Worm (Caenorhabditis elegans) whole organism, young adult: ENCODE data around the gene T19B10.2.

Source experiments
- B0035.1 ChIP-seq: sonication (generic microtip); optimal IDR thresholded peaks from 2 replicates; lab custom pipeline; 2016; ENCODE audit warnings: missing genetic modification characterization, mild to moderate bottlenecking, missing compliant biosample characterization, missing genotype, missing genetic modification reagents
- B0336.3 ChIP-seq: fragments of 200-800 bp; sonication (Bioruptor generic); IDR thresholded peaks from 2 replicates; pipeline ENCODE4 v1.3.6; 2022; ENCODE audit warnings: missing genetic modification characterization, missing compliant biosample characterization
- C17E4.6 ChIP-seq: fragments of 200-800 bp; sonication (Bioruptor generic); IDR thresholded peaks from 2 replicates; pipeline ENCODE4 v1.3.6; 2022; ENCODE audit warnings: missing genetic modification reagents, missing genetic modification characterization, missing compliant biosample characterization
- D2030.7 ChIP-seq: fragments of 200-800 bp; sonication (Bioruptor generic); IDR thresholded peaks from 2 replicates; pipeline ENCODE4 v1.3.6; 2022; ENCODE audit warnings: missing genetic modification reagents, missing genetic modification characterization, missing compliant biosample characterization
- F10E7.11 ChIP-seq: sonication (generic microtip); optimal IDR thresholded peaks from 2 replicates; lab custom pipeline; 2017; ENCODE audit warnings: mild to moderate bottlenecking, missing genetic modification characterization, moderate library complexity, missing compliant biosample characterization
- F37B4.10 ChIP-seq: fragments of 200-800 bp; sonication (Bioruptor generic); IDR thresholded peaks from 2 replicates; pipeline ENCODE4 v1.3.6; 2022; ENCODE audit warnings: missing genetic modification characterization, missing compliant biosample characterization
- F49E8.2 ChIP-seq: sonication (generic microtip); optimal IDR thresholded peaks from 3 replicates; lab custom pipeline; 2017; ENCODE audit warnings: missing genetic modification characterization, mild to moderate bottlenecking, missing compliant biosample characterization, antibody characterized with exemption, moderate library complexity; ENCODE audit not compliant: insufficient read depth
- F55B11.4 ChIP-seq: sonication (generic microtip); optimal IDR thresholded peaks from 2 replicates; lab custom pipeline; 2016; ENCODE audit warnings: missing compliant biosample characterization, missing genetic modification characterization, borderline replicate concordance; ENCODE audit not compliant: insufficient read depth
- F57A8.1 ChIP-seq: fragments of 200-800 bp; sonication (Bioruptor generic); optimal IDR thresholded peaks from 2 replicates; lab custom pipeline; 2018; ENCODE audit warnings: mild to moderate bottlenecking, missing genetic modification characterization, moderate library complexity, missing compliant biosample characterization
- K11D2.4 ChIP-seq: fragments of 200-800 bp; sonication (Bioruptor generic); IDR thresholded peaks from 2 replicates; pipeline ENCODE4 v1.3.6; 2022; ENCODE audit warnings: missing genetic modification reagents, missing genetic modification characterization, missing compliant biosample characterization
- K12H6.12 ChIP-seq: fragments of 200-800 bp; sonication (Bioruptor generic); optimal IDR thresholded peaks from 2 replicates; lab custom pipeline; 2018; ENCODE audit warnings: mild to moderate bottlenecking, missing genetic modification characterization, missing compliant biosample characterization
- Y53G8AR.9 ChIP-seq: fragments of 200-800 bp; sonication (Bioruptor generic); conservative IDR thresholded peaks from 2 replicates; pipeline ENCODE4 v1.3.6; 2022; ENCODE audit warnings: missing genetic modification reagents, missing genetic modification characterization, missing compliant biosample characterization
- Y56A3A.18 ChIP-seq: fragments of 200-800 bp; sonication (Bioruptor generic); IDR thresholded peaks from 2 replicates; pipeline ENCODE4 v1.3.6; 2022; ENCODE audit warnings: missing genetic modification reagents, missing genetic modification characterization, missing compliant biosample characterization
- Y95B8A.8 ChIP-seq: fragments of 200-800 bp; sonication (Bioruptor generic); IDR thresholded peaks from 2 replicates; pipeline ENCODE4 v1.3.6; 2022; ENCODE audit warnings: missing genetic modification reagents, missing genetic modification characterization, missing compliant biosample characterization
- ZK185.1 ChIP-seq: sonication (generic microtip); optimal IDR thresholded peaks from 2 replicates; lab custom pipeline; 2016; ENCODE audit warnings: mild to moderate bottlenecking, missing genetic modification characterization, missing compliant biosample characterization; ENCODE audit not compliant: poor library complexity, severe bottlenecking
- akir-1 ChIP-seq: fragments of 200-800 bp; sonication (Bioruptor generic); optimal IDR thresholded peaks from 2 replicates; lab custom pipeline; 2018; ENCODE audit warnings: mild to moderate bottlenecking, missing genetic modification characterization, moderate library complexity, missing compliant biosample characterization
- ama-1 ChIP-seq, 3 experiments: fragments of 150-350 bp in 1 of 3; sonication (generic microtip) in 2 of 3; optimal IDR thresholded peaks; 2 replicates each; lab custom pipeline; 2014 to 2018; ENCODE audit warnings: missing biosample characterization in 2 of 3, missing genetic modification characterization in 2 of 3, missing genetic modification reagents in 2 of 3
- atf-7 ChIP-seq: sonication (generic microtip); optimal IDR thresholded peaks from 2 replicates; lab custom pipeline; 2017; ENCODE audit warnings: mild to moderate bottlenecking, missing genetic modification characterization, missing compliant biosample characterization
- attf-3 ChIP-seq: fragments of 200-800 bp; sonication (Bioruptor generic); conservative IDR thresholded peaks from 2 replicates; pipeline ENCODE4 v1.3.6; 2022; ENCODE audit warnings: missing genetic modification reagents, missing genetic modification characterization, missing compliant biosample characterization
- ceh-27 ChIP-seq: fragments of 200-800 bp; sonication (Bioruptor generic); optimal IDR thresholded peaks from 2 replicates; lab custom pipeline; 2018; ENCODE audit warnings: mild to moderate bottlenecking, missing genetic modification characterization, moderate library complexity, missing compliant biosample characterization
- ceh-79 ChIP-seq: sonication (generic microtip); optimal IDR thresholded peaks from 2 replicates; lab custom pipeline; 2017; ENCODE audit warnings: mild to moderate bottlenecking, missing genetic modification characterization, missing compliant biosample characterization
- chd-7 ChIP-seq: sonication (generic microtip); optimal IDR thresholded peaks from 2 replicates; lab custom pipeline; 2016; ENCODE audit warnings: mild to moderate bottlenecking, missing genetic modification characterization, moderate library complexity, missing compliant biosample characterization
- die-1 ChIP-seq: sonication (generic microtip); optimal IDR thresholded peaks from 2 replicates; lab custom pipeline; 2016; ENCODE audit warnings: missing genotype, mild to moderate bottlenecking, missing genetic modification characterization, missing compliant biosample characterization
- ets-4 ChIP-seq: fragments of 200-800 bp; sonication (Bioruptor generic); optimal IDR thresholded peaks from 2 replicates; lab custom pipeline; 2018; ENCODE audit warnings: mild to moderate bottlenecking, missing genetic modification characterization, missing compliant biosample characterization
- gei-17 ChIP-seq: fragments of 200-800 bp; sonication (Bioruptor generic); optimal IDR thresholded peaks from 2 replicates; lab custom pipeline; 2018; ENCODE audit warnings: mild to moderate bottlenecking, missing genetic modification characterization, missing compliant biosample characterization
- him-1 ChIP-seq: sonication (generic microtip); optimal IDR thresholded peaks from 2 replicates; lab custom pipeline; 2016; ENCODE audit warnings: missing genotype, missing genetic modification reagents, missing genetic modification characterization, missing compliant biosample characterization
- hrde-1 ChIP-seq: sonication (generic microtip); optimal IDR thresholded peaks from 2 replicates; lab custom pipeline; 2016; ENCODE audit warnings: missing genetic modification characterization, mild to moderate bottlenecking, missing compliant biosample characterization, moderate library complexity, missing genotype, missing genetic modification reagents, borderline replicate concordance
- hsf-1 ChIP-seq: fragments of 200-800 bp; sonication (Bioruptor generic); IDR thresholded peaks from 2 replicates; pipeline ENCODE4 v1.3.6; 2022; ENCODE audit warnings: missing genetic modification reagents, missing genetic modification characterization, missing compliant biosample characterization
- lin-26 ChIP-seq: fragments of 200-800 bp; sonication (Bioruptor generic); IDR thresholded peaks from 2 replicates; pipeline ENCODE4 v1.3.6; 2022; ENCODE audit warnings: missing genetic modification reagents, missing genetic modification characterization, missing compliant biosample characterization
- lin-40 ChIP-seq: sonication (generic microtip); optimal IDR thresholded peaks from 2 replicates; lab custom pipeline; 2016; ENCODE audit warnings: missing genetic modification characterization, mild to moderate bottlenecking, missing compliant biosample characterization, missing genotype, missing genetic modification reagents
- lsl-1 ChIP-seq: fragments of 200-800 bp; sonication (Bioruptor generic); optimal IDR thresholded peaks from 2 replicates; lab custom pipeline; 2018; ENCODE audit warnings: mild to moderate bottlenecking, missing genetic modification characterization, moderate library complexity, missing compliant biosample characterization
- lsy-27 ChIP-seq: sonication (generic microtip); optimal IDR thresholded peaks from 2 replicates; lab custom pipeline; 2017; ENCODE audit warnings: missing genetic modification characterization, mild to moderate bottlenecking, missing compliant biosample characterization, antibody characterized with exemption, missing genotype, borderline replicate concordance; ENCODE audit not compliant: insufficient read depth
- mcd-1 ChIP-seq: fragments of 200-800 bp; sonication (Bioruptor generic); IDR thresholded peaks from 2 replicates; pipeline ENCODE4 v1.3.6; 2022; ENCODE audit warnings: missing genetic modification reagents, missing genetic modification characterization, missing compliant biosample characterization
- mel-28 ChIP-seq: sonication (generic microtip); optimal IDR thresholded peaks from 2 replicates; lab custom pipeline; 2016; ENCODE audit warnings: borderline replicate concordance, mild to moderate bottlenecking, missing genetic modification characterization, missing compliant biosample characterization
- nhr-80 ChIP-seq: sonication (generic microtip); optimal IDR thresholded peaks from 2 replicates; lab custom pipeline; 2016; ENCODE audit warnings: missing genetic modification characterization, missing compliant biosample characterization
- pbrm-1 ChIP-seq: fragments of 200-800 bp; sonication (Bioruptor generic); IDR thresholded peaks from 2 replicates; pipeline ENCODE4 v1.3.6; 2022; ENCODE audit warnings: missing genetic modification reagents, missing genetic modification characterization, missing compliant biosample characterization
- pha-4 ChIP-seq: fragments of 150-350 bp; sonication (generic microtip); optimal IDR thresholded peaks from 2 replicates; lab custom pipeline; 2014; ENCODE audit warnings: missing biosample characterization, missing genetic modification reagents, missing genetic modification characterization
- rcor-1 ChIP-seq: fragments of 200-800 bp; sonication (Bioruptor generic); IDR thresholded peaks from 2 replicates; pipeline ENCODE4 v1.3.6; 2022; ENCODE audit warnings: missing genetic modification reagents, missing genetic modification characterization, missing compliant biosample characterization
- sdz-38 ChIP-seq: sonication (generic microtip); optimal IDR thresholded peaks from 2 replicates; lab custom pipeline; 2016; ENCODE audit warnings: missing genotype, missing genetic modification characterization, missing compliant biosample characterization
- snpc-3.4 ChIP-seq: sonication (generic microtip); optimal IDR thresholded peaks from 2 replicates; lab custom pipeline; 2017; ENCODE audit warnings: missing genetic modification characterization, mild to moderate bottlenecking, missing compliant biosample characterization, antibody characterized with exemption, moderate library complexity, missing genotype, missing genetic modification reagents
- ztf-18 ChIP-seq: sonication (generic microtip); optimal IDR thresholded peaks from 2 replicates; lab custom pipeline; 2016; ENCODE audit warnings: missing genotype, mild to moderate bottlenecking, missing genetic modification characterization, missing compliant biosample characterization
- ztf-22 ChIP-seq: fragments of 200-800 bp; sonication (Bioruptor generic); optimal IDR thresholded peaks from 2 replicates; lab custom pipeline; 2018; ENCODE audit warnings: mild to moderate bottlenecking, missing genetic modification characterization, moderate library complexity, missing compliant biosample characterization
- ztf-25 ChIP-seq: fragments of 200-800 bp; sonication (Bioruptor generic); IDR thresholded peaks from 2 replicates; pipeline ENCODE4 v1.3.6; 2022; ENCODE audit warnings: missing genetic modification reagents, missing genetic modification characterization, missing compliant biosample characterization

Gene T19B10.2

DNA sequence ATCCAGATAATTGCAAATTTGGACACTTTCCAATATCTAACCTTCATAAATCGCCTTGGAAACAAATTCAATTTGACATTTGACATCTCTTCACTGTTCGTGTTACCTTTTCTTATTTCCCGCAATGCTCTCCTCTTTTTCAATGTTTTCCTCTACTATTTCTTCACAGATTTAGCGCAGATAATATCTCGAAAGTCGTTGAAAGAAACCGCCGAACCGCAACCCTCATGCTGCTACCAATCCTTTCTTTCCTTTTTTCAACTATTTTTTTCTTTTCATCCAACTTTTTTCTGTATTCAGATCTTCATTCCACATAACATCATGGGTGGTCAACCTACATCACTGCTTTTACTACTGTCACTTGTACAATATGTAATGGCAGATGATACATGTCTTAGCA is 13.2 kb downstream of the T19B10.2 start, which contains the start of gene T19B10.5:
Gene T19B10.5 (plus strand): TSS at position 301 of the 400 bp plus-strand sequence.
- TF ChIP-seq lin-26 (no peak), ZK185.1 (tag; lab: Kevin White, UChicago) (no peak), sdz-38 (tag; lab: Kevin White, UChicago) (no peak), attf-3 (GFP tag; lab: Robert Waterston, UW) (no peak), F57A8.1 (no peak)

DNA sequence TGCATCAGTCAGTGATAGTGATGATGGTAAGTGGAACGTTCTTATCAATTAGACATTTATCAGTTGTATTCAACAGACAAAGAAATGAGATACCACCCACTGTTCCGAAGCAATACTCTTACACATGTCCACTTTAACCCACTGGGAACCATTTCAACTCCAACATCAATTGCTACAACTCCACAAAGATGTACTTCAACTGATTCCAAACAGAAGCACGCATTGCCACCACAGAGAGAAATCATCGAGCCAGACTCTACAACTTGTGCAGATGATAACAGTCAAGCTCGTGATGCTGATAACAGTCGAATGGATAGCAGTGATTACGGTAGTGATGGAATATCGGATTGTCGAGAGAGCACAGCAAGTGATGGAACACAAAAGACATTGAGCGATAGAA is 14.8 kb downstream of the T19B10.2 start:
- TF ChIP-seq gei-17 (GFP tag; lab: Kevin White, UChicago) (no peak), ama-1 (optimal IDR thresholded peaks at IDR 0.05; lab: Kevin White, UChicago) (no peak), ama-1 (GFP tag; optimal IDR thresholded peaks at IDR 0.05; lab: Kevin White, UChicago) (no peak), K11D2.4 (GFP tag; lab: Robert Waterston, UW) (no peak), B0336.3 (GFP tag; lab: Robert Waterston, UW) (no peak), hrde-1 (tag; lab: Kevin White, UChicago) (no peak), mel-28 (tag; lab: Kevin White, UChicago) (no peak), akir-1 (GFP tag; lab: Kevin White, UChicago) (no peak), ets-4 (GFP tag; lab: Kevin White, UChicago) (peak; percentile 14), ztf-25 (GFP tag; lab: Robert Waterston, UW) (no peak), F10E7.11 (tag; lab: Kevin White, UChicago) (no peak), nhr-80 (peak; percentile 81), ztf-18 (no peak)
- TF ChIP-seq, all 124 proteins: peak for 2

- TF ChIP-seq C17E4.6 (peak; percentile 93), Y95B8A.8 (GFP tag; lab: Robert Waterston, UW) (peak; percentile 81), ztf-22 (GFP tag; lab: Kevin White, UChicago) (no peak), K12H6.12 (tag; lab: Kevin White, UChicago) (peak; percentile 32), lin-26 (peak; percentile 78), D2030.7 (GFP tag; lab: Robert Waterston, UW) (peak; percentile 91), F37B4.10 (0 out of 2 replicates have a peak, but pooled peaks have one; percentile 49), Y56A3A.18 (GFP tag; lab: Robert Waterston, UW) (no peak), pha-4 (tag; lab: Kevin White, UChicago) (no peak), mcd-1 (GFP tag; lab: Robert Waterston, UW) (peak; percentile 78), lin-40 (tag; lab: Kevin White, UChicago) (no peak), chd-7 (tag; lab: Kevin White, UChicago) (no peak), F55B11.4 (no peak), atf-7 (no peak), B0035.1 (no peak), B0336.3 (GFP tag; lab: Robert Waterston, UW) (peak; percentile 92), him-1 (tag; lab: Kevin White, UChicago) (peak; percentile 66), hsf-1 (GFP tag; lab: Robert Waterston, UW) (peak; percentile 85; the same call in 1 of the 2 replicates), Y53G8AR.9 (GFP tag; lab: Robert Waterston, UW) (peak; percentile 60), die-1 (tag; lab: Kevin White, UChicago) (peak; percentile 72), rcor-1 (peak; percentile 90), snpc-3.4 (tag; lab: Kevin White, UChicago) (peak; percentile 76), ceh-27 (GFP tag; lab: Kevin White, UChicago) (peak; percentile 38), F49E8.2 (tag; lab: Kevin White, UChicago) (peak; percentile 66), ceh-79 (no peak), lsy-27 (no peak), attf-3 (GFP tag; lab: Robert Waterston, UW) (peak; percentile 60; the same call in 1 of the 2 replicates), pbrm-1 (GFP tag; lab: Robert Waterston, UW) (peak; percentile 60), hrde-1 (tag; lab: Kevin White, UChicago) (peak; percentile 35), lsl-1 (GFP tag; lab: Kevin White, UChicago) (peak; percentile 81)
These were observed 18.2 kb downstream of the T19B10.2 start, which contains the start of the genes dvc-1 and ima-1 for ce11 chrV:11239187-11239725. dvc-1 (minus strand) TSS chrV:11239331. ima-1 (plus strand) TSS chrV:11239675.
